Worm (Caenorhabditis elegans) whole organism, young adult: ENCODE results near the gene clec-199.

Experiments
- C17E4.6 ChIP-seq: fragments of 200-800 bp; sonication (Bioruptor generic); IDR thresholded peaks from 2 replicates; pipeline ENCODE4 v1.3.6; 2022; ENCODE audit warnings: missing genetic modification reagents, missing genetic modification characterization, missing compliant biosample characterization
- D2030.7 ChIP-seq: fragments of 200-800 bp; sonication (Bioruptor generic); IDR thresholded peaks from 2 replicates; pipeline ENCODE4 v1.3.6; 2022; ENCODE audit warnings: missing genetic modification reagents, missing genetic modification characterization, missing compliant biosample characterization
- F23B12.7 ChIP-seq: sonication (generic microtip); optimal IDR thresholded peaks from 2 replicates; lab custom pipeline; 2017; ENCODE audit warnings: missing genetic modification characterization, mild to moderate bottlenecking, missing compliant biosample characterization, antibody characterized with exemption, moderate library complexity; ENCODE audit not compliant: insufficient read depth
- F37B4.10 ChIP-seq: fragments of 200-800 bp; sonication (Bioruptor generic); IDR thresholded peaks from 2 replicates; pipeline ENCODE4 v1.3.6; 2022; ENCODE audit warnings: missing genetic modification characterization, missing compliant biosample characterization
- F39B2.1 ChIP-seq: fragments of 200-800 bp; sonication (Bioruptor generic); IDR thresholded peaks from 2 replicates; pipeline ENCODE4 v1.3.6; 2022; ENCODE audit warnings: missing genetic modification reagents, missing genetic modification characterization, missing compliant biosample characterization
- F49E8.2 ChIP-seq: sonication (generic microtip); optimal IDR thresholded peaks from 3 replicates; lab custom pipeline; 2017; ENCODE audit warnings: missing genetic modification characterization, mild to moderate bottlenecking, missing compliant biosample characterization, antibody characterized with exemption, moderate library complexity; ENCODE audit not compliant: insufficient read depth
- F55B11.4 ChIP-seq: sonication (generic microtip); optimal IDR thresholded peaks from 2 replicates; lab custom pipeline; 2016; ENCODE audit warnings: missing compliant biosample characterization, missing genetic modification characterization, borderline replicate concordance; ENCODE audit not compliant: insufficient read depth
- Y67H2A.10 ChIP-seq: fragments of 200-800 bp; sonication (Bioruptor generic); conservative IDR thresholded peaks from 2 replicates; pipeline ENCODE4 v1.3.6; 2022; ENCODE audit warnings: missing genetic modification reagents, missing genetic modification characterization, missing compliant biosample characterization
- ama-1 ChIP-seq, 3 experiments: fragments of 150-350 bp in 1 of 3; sonication (generic microtip) in 2 of 3; optimal IDR thresholded peaks; 2 replicates each; lab custom pipeline; 2014 to 2018; ENCODE audit warnings: missing biosample characterization in 2 of 3, missing genetic modification characterization in 2 of 3, missing genetic modification reagents in 2 of 3
- attf-3 ChIP-seq: fragments of 200-800 bp; sonication (Bioruptor generic); conservative IDR thresholded peaks from 2 replicates; pipeline ENCODE4 v1.3.6; 2022; ENCODE audit warnings: missing genetic modification reagents, missing genetic modification characterization, missing compliant biosample characterization
- attf-5 ChIP-seq: fragments of 200-800 bp; sonication (Bioruptor generic); optimal IDR thresholded peaks from 2 replicates; lab custom pipeline; 2018; ENCODE audit warnings: mild to moderate bottlenecking, missing genetic modification characterization, missing compliant biosample characterization
- attf-6 ChIP-seq: fragments of 200-800 bp; sonication (Bioruptor generic); IDR thresholded peaks from 2 replicates; pipeline ENCODE4 v1.3.6; 2022; ENCODE audit warnings: missing genetic modification reagents, missing genetic modification characterization, missing compliant biosample characterization
- ccch-3 ChIP-seq: fragments of 200-800 bp; sonication (Bioruptor generic); optimal IDR thresholded peaks from 2 replicates; lab custom pipeline; 2018; ENCODE audit warnings: mild to moderate bottlenecking, missing genetic modification characterization, missing compliant biosample characterization
- cebp-1 ChIP-seq, 2 experiments: fragments of 200-800 bp in 1 of 2; sonication (Bioruptor generic) in 1 of 2; sonication (generic microtip) in 1 of 2; IDR thresholded peaks in 1 of 2; optimal IDR thresholded peaks in 1 of 2; 2 replicates each; pipeline versions ENCODE4 v1.3.6 to Lab custom; 2017 to 2022; ENCODE audit warnings: missing compliant biosample characterization in 2 of 2, missing genetic modification characterization in 2 of 2, mild to moderate bottlenecking in 1 of 2, missing genetic modification reagents in 1 of 2, moderate library complexity in 1 of 2
- ceh-100 ChIP-seq: fragments of 200-800 bp; sonication (Bioruptor generic); IDR thresholded peaks from 2 replicates; pipeline ENCODE4 v1.3.6; 2022; ENCODE audit warnings: missing genetic modification reagents, missing genetic modification characterization, missing compliant biosample characterization
- ceh-27 ChIP-seq: fragments of 200-800 bp; sonication (Bioruptor generic); optimal IDR thresholded peaks from 2 replicates; lab custom pipeline; 2018; ENCODE audit warnings: mild to moderate bottlenecking, missing genetic modification characterization, moderate library complexity, missing compliant biosample characterization
- ceh-79 ChIP-seq: sonication (generic microtip); optimal IDR thresholded peaks from 2 replicates; lab custom pipeline; 2017; ENCODE audit warnings: mild to moderate bottlenecking, missing genetic modification characterization, missing compliant biosample characterization
- ceh-91 ChIP-seq: fragments of 200-800 bp; sonication (Bioruptor generic); IDR thresholded peaks from 2 replicates; pipeline ENCODE4 v1.3.6; 2022; ENCODE audit warnings: missing genetic modification reagents, missing genetic modification characterization, missing compliant biosample characterization
- die-1 ChIP-seq: sonication (generic microtip); optimal IDR thresholded peaks from 2 replicates; lab custom pipeline; 2016; ENCODE audit warnings: missing genotype, mild to moderate bottlenecking, missing genetic modification characterization, missing compliant biosample characterization
- efl-1 ChIP-seq: fragments of 150-350 bp; optimal IDR thresholded peaks from 2 replicates; lab custom pipeline; 2014; ENCODE audit warnings: missing biosample characterization, missing genetic modification reagents, missing genetic modification characterization
- egl-44 ChIP-seq: fragments of 200-800 bp; sonication (Bioruptor generic); IDR thresholded peaks from 2 replicates; pipeline ENCODE4 v1.3.6; 2022; ENCODE audit warnings: missing genetic modification reagents, missing genetic modification characterization, missing compliant biosample characterization
- lin-26 ChIP-seq: fragments of 200-800 bp; sonication (Bioruptor generic); IDR thresholded peaks from 2 replicates; pipeline ENCODE4 v1.3.6; 2022; ENCODE audit warnings: missing genetic modification reagents, missing genetic modification characterization, missing compliant biosample characterization
- lin-35 ChIP-seq, 3 experiments: fragments of 150-350 bp in 2 of 3; sonication (generic microtip) in 1 of 3; optimal IDR thresholded peaks; 2 replicates each; lab custom pipeline; 2014 to 2018; ENCODE audit warnings: missing biosample characterization in 3 of 3, missing genetic modification characterization in 3 of 3, missing genetic modification reagents in 3 of 3
- lin-40 ChIP-seq: sonication (generic microtip); optimal IDR thresholded peaks from 2 replicates; lab custom pipeline; 2016; ENCODE audit warnings: missing genetic modification characterization, mild to moderate bottlenecking, missing compliant biosample characterization, missing genotype, missing genetic modification reagents
- lsl-1 ChIP-seq: fragments of 200-800 bp; sonication (Bioruptor generic); optimal IDR thresholded peaks from 2 replicates; lab custom pipeline; 2018; ENCODE audit warnings: mild to moderate bottlenecking, missing genetic modification characterization, moderate library complexity, missing compliant biosample characterization
- lsy-27 ChIP-seq: sonication (generic microtip); optimal IDR thresholded peaks from 2 replicates; lab custom pipeline; 2017; ENCODE audit warnings: missing genetic modification characterization, mild to moderate bottlenecking, missing compliant biosample characterization, antibody characterized with exemption, missing genotype, borderline replicate concordance; ENCODE audit not compliant: insufficient read depth
- madf-10 ChIP-seq: sonication (generic microtip); optimal IDR thresholded peaks from 2 replicates; lab custom pipeline; 2016; ENCODE audit warnings: mild to moderate bottlenecking, missing genetic modification characterization, missing compliant biosample characterization
- madf-8 ChIP-seq: fragments of 200-800 bp; sonication (Bioruptor generic); conservative IDR thresholded peaks from 2 replicates; pipeline ENCODE4 v1.3.6; 2022; ENCODE audit warnings: missing genetic modification reagents, missing genetic modification characterization, missing compliant biosample characterization
- mxl-1 ChIP-seq: sonication (generic microtip); optimal IDR thresholded peaks from 2 replicates; lab custom pipeline; 2016; ENCODE audit warnings: missing genetic modification characterization, missing compliant biosample characterization
- nfya-1 ChIP-seq: sonication (generic microtip); optimal IDR thresholded peaks from 2 replicates; lab custom pipeline; 2017; ENCODE audit warnings: antibody characterized with exemption, missing compliant biosample characterization, missing genetic modification characterization, borderline replicate concordance; ENCODE audit not compliant: insufficient read depth
- nhr-179 ChIP-seq: sonication (generic microtip); optimal IDR thresholded peaks from 2 replicates; lab custom pipeline; 2016; ENCODE audit warnings: mild to moderate bottlenecking, missing genetic modification characterization, missing compliant biosample characterization
- nhr-27 ChIP-seq: fragments of 200-800 bp; sonication (Bioruptor generic); optimal IDR thresholded peaks from 2 replicates; lab custom pipeline; 2018; ENCODE audit warnings: mild to moderate bottlenecking, missing genetic modification characterization, moderate library complexity, missing compliant biosample characterization
- nhr-80 ChIP-seq: sonication (generic microtip); optimal IDR thresholded peaks from 2 replicates; lab custom pipeline; 2016; ENCODE audit warnings: missing genetic modification characterization, missing compliant biosample characterization
- pbrm-1 ChIP-seq: fragments of 200-800 bp; sonication (Bioruptor generic); IDR thresholded peaks from 2 replicates; pipeline ENCODE4 v1.3.6; 2022; ENCODE audit warnings: missing genetic modification reagents, missing genetic modification characterization, missing compliant biosample characterization
- snpc-1.1 ChIP-seq: sonication (generic microtip); optimal IDR thresholded peaks from 2 replicates; lab custom pipeline; 2017; ENCODE audit warnings: missing genetic modification characterization, mild to moderate bottlenecking, missing compliant biosample characterization, antibody characterized with exemption, moderate library complexity, missing genotype, missing genetic modification reagents; ENCODE audit not compliant: insufficient read depth
- somi-1 ChIP-seq: fragments of 200-800 bp; sonication (Bioruptor generic); optimal IDR thresholded peaks from 2 replicates; lab custom pipeline; 2018; ENCODE audit warnings: mild to moderate bottlenecking, missing genetic modification characterization, missing compliant biosample characterization
- sptf-2 ChIP-seq: fragments of 200-800 bp; sonication (Bioruptor generic); optimal IDR thresholded peaks from 2 replicates; lab custom pipeline; 2018; ENCODE audit warnings: mild to moderate bottlenecking, missing genetic modification characterization, missing compliant biosample characterization
- tbx-9 ChIP-seq: sonication (generic microtip); optimal IDR thresholded peaks from 2 replicates; lab custom pipeline; 2016; ENCODE audit warnings: borderline replicate concordance, missing genetic modification characterization, inconsistent platforms, missing compliant biosample characterization
- zfh-2 ChIP-seq: fragments of 200-800 bp; sonication (Bioruptor generic); conservative IDR thresholded peaks from 2 replicates; pipeline ENCODE4 v1.3.6; 2022; ENCODE audit warnings: missing genetic modification reagents, missing genetic modification characterization, missing compliant biosample characterization
- ztf-25 ChIP-seq: fragments of 200-800 bp; sonication (Bioruptor generic); IDR thresholded peaks from 2 replicates; pipeline ENCODE4 v1.3.6; 2022; ENCODE audit warnings: missing genetic modification reagents, missing genetic modification characterization, missing compliant biosample characterization

Gene clec-199

DNA sequence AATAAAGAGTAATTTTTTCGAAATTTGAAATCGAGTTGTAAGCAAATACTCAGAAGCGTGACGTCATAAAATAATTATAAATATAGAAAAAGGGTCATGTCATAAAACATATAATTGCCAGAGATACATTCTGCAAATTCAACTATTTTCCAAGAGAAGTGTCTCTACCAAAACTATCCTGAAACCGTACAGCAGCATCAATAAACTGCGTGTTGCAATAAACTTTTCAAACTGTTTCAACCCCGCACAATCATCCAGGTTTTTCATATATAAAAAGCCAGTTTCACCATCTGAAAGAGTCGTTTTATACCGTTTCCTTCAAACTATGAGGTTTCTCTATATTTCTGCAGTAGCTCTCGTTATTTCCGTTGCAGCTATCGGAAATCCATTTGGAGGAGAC is 8.2 kb upstream of the clec-199 start, which contains the start of gene C49C3.11 (continued):
- no peak for TF ChIP-seq D2030.7 (GFP tag; lab: Robert Waterston, UW)

ce11 chrIV:17346599-17347218 is 5.0 kb upstream of the clec-199 start, which contains the start of the genes clec-197 and clec-198:
clec-197 (minus strand) TSS chrIV:17346699.
clec-198 (plus strand) TSS chrIV:17347168.
- TF ChIP-seq F55B11.4 (no peak), sptf-2 (no peak), tbx-9 (no peak), cebp-1 (GFP tag; IDR thresholded peaks at IDR 0.05; lab: Robert Waterston, UW) (no peak), cebp-1 (tag; optimal IDR thresholded peaks at IDR 0.05; lab: Kevin White, UChicago) (no peak), mxl-1 (tag; lab: Kevin White, UChicago) (no peak), Y67H2A.10 (GFP tag; lab: Robert Waterston, UW) (no peak), lin-26 (GFP tag; lab: Robert Waterston, UW) (no peak), attf-6 (no peak), nhr-179 (tag; lab: Kevin White, UChicago) (no peak), nhr-80 (tag; lab: Kevin White, UChicago) (no peak), ama-1 (optimal IDR thresholded peaks at IDR 0.05; lab: Kevin White, UChicago) (no peak), ama-1 (GFP tag; optimal IDR thresholded peaks at IDR 0.05; lab: Kevin White, UChicago) (no peak), lin-35 (GFP tag; optimal IDR thresholded peaks at IDR 0.05; lab: Kevin White, UChicago) (no peak), ccch-3 (no peak), attf-3 (GFP tag; lab: Robert Waterston, UW) (no peak), madf-10 (tag; lab: Kevin White, UChicago) (no peak), lin-40 (tag; lab: Kevin White, UChicago) (no peak), somi-1 (no peak)

- no peak for TF ChIP-seq nhr-179 (tag; lab: Kevin White, UChicago)
- no peak for TF ChIP-seq zfh-2 (GFP tag; lab: Robert Waterston, UW)
- TF ChIP-seq ceh-79 (tag; lab: Kevin White, UChicago) = no peak
- TF ChIP-seq ceh-91 = no peak
- TF ChIP-seq ceh-100 (GFP tag; lab: Robert Waterston, UW) = no peak
- TF ChIP-seq lin-26 (GFP tag; lab: Robert Waterston, UW) = no peak
- no peak for TF ChIP-seq lsy-27 (tag; lab: Kevin White, UChicago)
- no peak for TF ChIP-seq ama-1 (optimal IDR thresholded peaks at IDR 0.05; lab: Kevin White, UChicago)
- TF ChIP-seq ama-1 (GFP tag; optimal IDR thresholded peaks at IDR 0.05; lab: Kevin White, UChicago) = no peak
- TF ChIP-seq egl-44 (GFP tag; lab: Robert Waterston, UW) = no peak
- TF ChIP-seq lsl-1 (GFP tag; lab: Kevin White, UChicago) = no peak
- no peak for TF ChIP-seq ceh-27 (GFP tag; lab: Kevin White, UChicago)
- no peak for TF ChIP-seq nhr-27 (tag; lab: Kevin White, UChicago)
- TF ChIP-seq F39B2.1 = no peak
Measured at ce11 chrIV:17361143-17361542, 9.5 kb downstream of the clec-199 start, which contains the start of gene clec-202. clec-202 (plus strand) TSS chrIV:17361443.

DNA sequence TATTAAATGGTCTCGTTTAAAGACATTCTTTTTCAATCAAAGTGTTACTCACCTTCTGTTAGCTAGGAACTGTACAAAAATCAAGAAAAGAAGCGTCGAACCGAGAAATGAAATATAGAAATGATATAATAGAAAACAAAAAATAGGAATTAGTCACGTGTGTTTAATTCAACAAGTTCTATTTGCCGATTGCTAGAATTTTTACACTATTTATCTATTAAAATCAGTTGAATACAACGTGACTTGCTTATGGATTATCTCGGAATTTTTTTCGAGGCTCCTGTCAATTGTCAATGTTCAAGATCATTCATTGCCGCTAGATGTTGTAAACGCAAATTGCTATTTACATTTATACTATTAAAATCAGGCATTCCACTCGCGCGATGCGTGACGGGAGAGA is 15.6 kb downstream of the clec-199 start, which contains the start of gene zipt-17:
Gene zipt-17 (minus strand): TSS at position 101 of the 400 bp plus-strand sequence.
- TF ChIP-seq ztf-25 (GFP tag; lab: Robert Waterston, UW) (no peak), pbrm-1 (GFP tag; lab: Robert Waterston, UW) (no peak), F23B12.7 (tag; lab: Kevin White, UChicago) (no peak), nfya-1 (tag; lab: Kevin White, UChicago) (no peak), attf-5 (GFP tag; lab: Kevin White, UChicago) (no peak), efl-1 (GFP tag; lab: Kevin White, UChicago) (no peak), nhr-80 (tag; lab: Kevin White, UChicago) (no peak), snpc-1.1 (no peak), F49E8.2 (tag; lab: Kevin White, UChicago) (no peak), die-1 (tag; lab: Kevin White, UChicago) (no peak), C17E4.6 (GFP tag; lab: Robert Waterston, UW) (no peak), madf-8 (GFP tag; lab: Robert Waterston, UW) (no peak), F37B4.10 (GFP tag; lab: Robert Waterston, UW) (no peak)
- TF ChIP-seq, all 124 proteins: peak for 0
